Fruit fly (Drosophila melanogaster) whole organism, adult: Measurements from ENCODE around the gene CG9426.

ENCODE experiments used
- CG11617 ChIP-seq: fragments of 200-800 bp; sonication (Bioruptor generic); optimal IDR thresholded peaks from 2 replicates; lab custom pipeline; 2017; ENCODE audit warnings: mild to moderate bottlenecking, missing biosample characterization, missing genetic modification reagents, missing genetic modification characterization
- CG12768 ChIP-seq: fragments of 200-800 bp; sonication (Bioruptor generic); optimal IDR thresholded peaks from 2 replicates; lab custom pipeline; 2017; ENCODE audit warnings: missing biosample characterization, missing genetic modification characterization, mild to moderate bottlenecking, moderate library complexity, missing genetic modification reagents
- CG14711 ChIP-seq: fragments of 200-800 bp; sonication (Bioruptor generic); optimal IDR thresholded peaks from 2 replicates; lab custom pipeline; 2018; ENCODE audit warnings: missing biosample characterization, mild to moderate bottlenecking, missing genetic modification characterization, moderate library complexity
- CG1620 ChIP-seq: fragments of 200-800 bp; sonication (Bioruptor generic); optimal IDR thresholded peaks from 2 replicates; lab custom pipeline; 2016; ENCODE audit warnings: missing biosample characterization, missing genetic modification characterization
- CG33017 ChIP-seq: fragments of 200-800 bp; sonication (Bioruptor generic); optimal IDR thresholded peaks from 2 replicates; lab custom pipeline; 2018; ENCODE audit warnings: missing biosample characterization, mild to moderate bottlenecking, missing genetic modification characterization, moderate library complexity
- CG5204 ChIP-seq: fragments of 200-800 bp; sonication (Bioruptor generic); optimal IDR thresholded peaks from 2 replicates; lab custom pipeline; 2016; ENCODE audit warnings: missing biosample characterization, missing genetic modification characterization
- CG7045 ChIP-seq: fragments of 200-800 bp; sonication (Bioruptor generic); optimal IDR thresholded peaks from 2 replicates; lab custom pipeline; 2017; ENCODE audit warnings: missing biosample characterization, mild to moderate bottlenecking, missing genetic modification characterization
- CG7101 ChIP-seq: fragments of 200-800 bp; sonication (Bioruptor generic); optimal IDR thresholded peaks from 2 replicates; lab custom pipeline; 2018; ENCODE audit warnings: missing biosample characterization, mild to moderate bottlenecking, missing genetic modification characterization, moderate library complexity
- Clk ChIP-seq: fragments of 200-800 bp; sonication (Bioruptor generic); optimal IDR thresholded peaks from 2 replicates; lab custom pipeline; 2017; ENCODE audit warnings: missing biosample characterization, missing genetic modification characterization
- Crg-1 ChIP-seq: fragments of 200-800 bp; sonication (Bioruptor generic); optimal IDR thresholded peaks from 2 replicates; lab custom pipeline; 2016; ENCODE audit warnings: missing biosample characterization, missing genetic modification characterization
- Hr96 ChIP-seq: fragments of 200-800 bp; sonication (Bioruptor generic); optimal IDR thresholded peaks from 2 replicates; lab custom pipeline; 2016; ENCODE audit warnings: missing biosample characterization, missing genetic modification characterization
- Mnt ChIP-seq: fragments of 200-800 bp; sonication (Bioruptor generic); optimal IDR thresholded peaks from 2 replicates; lab custom pipeline; 2016; ENCODE audit warnings: missing biosample characterization, mild to moderate bottlenecking, missing genetic modification characterization
- bab1 ChIP-seq: fragments of 200-800 bp; sonication (Bioruptor generic); optimal IDR thresholded peaks from 3 replicates; lab custom pipeline; 2019; ENCODE audit warnings: missing biosample characterization, mild to moderate bottlenecking, missing genetic modification characterization, moderate library complexity
- cic ChIP-seq: fragments of 200-800 bp; sonication (Bioruptor generic); optimal IDR thresholded peaks from 2 replicates; lab custom pipeline; 2017; ENCODE audit warnings: missing biosample characterization, mild to moderate bottlenecking, missing genetic modification characterization, moderate library complexity
- cnc ChIP-seq, 2 experiments: fragments of >200 bp; optimal IDR thresholded peaks; 2 replicates each; lab custom pipeline; 2017
- kay ChIP-seq: fragments of 200-800 bp; sonication (Bioruptor generic); peaks from one replicate; lab custom pipeline; 2016; ENCODE audit warnings: missing biosample characterization, missing genetic modification characterization, borderline replicate concordance
- ovo ChIP-seq: fragments of 200-800 bp; sonication (Bioruptor generic); optimal IDR thresholded peaks from 2 replicates; lab custom pipeline; 2016; ENCODE audit warnings: missing biosample characterization, missing genetic modification characterization
- pad ChIP-seq: fragments of 200-800 bp; sonication (Bioruptor generic); optimal IDR thresholded peaks from 3 replicates; lab custom pipeline; 2017; ENCODE audit warnings: missing biosample characterization, missing genetic modification characterization, mild to moderate bottlenecking, moderate library complexity, missing genetic modification reagents
- tj ChIP-seq: fragments of 200-800 bp; sonication (Bioruptor generic); optimal IDR thresholded peaks from 3 replicates; lab custom pipeline; 2017; ENCODE audit warnings: missing biosample characterization, mild to moderate bottlenecking, missing genetic modification characterization, moderate library complexity
- toe ChIP-seq: fragments of 200-800 bp; sonication (Bioruptor generic); optimal IDR thresholded peaks from 2 replicates; lab custom pipeline; 2016; ENCODE audit warnings: missing biosample characterization, missing genetic modification characterization

CG9426 gene

dm6 chr2L:13219281-13220092, at the start of gene CG9426, which contains the start of gene mRF1:
TSS of gene CG9426 (minus strand) at chr2L:13219923.
TSS of gene mRF1 (plus strand) at chr2L:13219979.
- TF ChIP-seq ovo (GFP tag; lab: Kevin White, UChicago) (no peak), pad (GFP tag; lab: Kevin White, UChicago) (peak; percentile 24), kay (GFP tag; lab: Kevin White, UChicago) (no peak), Mnt (GFP tag; lab: Kevin White, UChicago) (peak; percentile 54), Clk (GFP tag; lab: Kevin White, UChicago) (no peak), Crg-1 (GFP tag; lab: Kevin White, UChicago) (no peak), cnc (optimal IDR thresholded peaks at IDR 0.05; lab: Kevin White, UChicago) (no peak), toe (GFP tag; lab: Kevin White, UChicago) (no peak), CG1620 (GFP tag; lab: Kevin White, UChicago) (peak; percentile 13), bab1 (GFP tag; lab: Kevin White, UChicago) (peak; percentile 48), CG7045 (GFP tag; lab: Kevin White, UChicago) (no peak), CG12768 (peak; percentile 18), CG11617 (GFP tag; lab: Kevin White, UChicago) (peak; percentile 1), CG5204 (GFP tag; lab: Kevin White, UChicago) (no peak), CG7101 (tag; lab: Kevin White, UChicago) (peak; percentile 30), cic (GFP tag; lab: Kevin White, UChicago) (no peak), CG14711 (tag; lab: Kevin White, UChicago) (peak; percentile 56), Hr96 (GFP tag; lab: Kevin White, UChicago) (no peak), tj (no peak), CG33017 (tag; lab: Kevin White, UChicago) (peak; percentile 28)

dm6 chr2L:13268040-13268652, 48.4 kb upstream of the CG9426 start:
- TF ChIP-seq pad (GFP tag; lab: Kevin White, UChicago) (no peak), CG14711 (tag; lab: Kevin White, UChicago) (no peak), CG5204 (GFP tag; lab: Kevin White, UChicago) (no peak), bab1 (GFP tag; lab: Kevin White, UChicago) (no peak), ovo (GFP tag; lab: Kevin White, UChicago) (no peak), Crg-1 (GFP tag; lab: Kevin White, UChicago) (no peak), CG1620 (GFP tag; lab: Kevin White, UChicago) (no peak), CG11617 (GFP tag; lab: Kevin White, UChicago) (no peak)

dm6 chr2L:13266627-13267026, 46.9 kb upstream of the CG9426 start:
- TF ChIP-seq Crg-1 (GFP tag; lab: Kevin White, UChicago), result no peak
- TF ChIP-seq CG5204 (GFP tag; lab: Kevin White, UChicago), result no peak
- no peak for TF ChIP-seq Clk (GFP tag; lab: Kevin White, UChicago)
- no peak for TF ChIP-seq tj
- no peak for TF ChIP-seq cic (GFP tag; lab: Kevin White, UChicago)
- no peak for TF ChIP-seq CG1620 (GFP tag; lab: Kevin White, UChicago)
- no peak for TF ChIP-seq Mnt (GFP tag; lab: Kevin White, UChicago)
- TF ChIP-seq CG12768, result no peak
- no peak for TF ChIP-seq CG33017 (tag; lab: Kevin White, UChicago)
- no peak for TF ChIP-seq cnc (optimal IDR thresholded peaks at IDR 0.05; lab: Kevin White, UChicago)
- TF ChIP-seq pad (GFP tag; lab: Kevin White, UChicago), result no peak
- no peak for TF ChIP-seq toe (GFP tag; lab: Kevin White, UChicago)
- no peak for TF ChIP-seq kay (GFP tag; lab: Kevin White, UChicago)
- no peak for TF ChIP-seq CG7045 (GFP tag; lab: Kevin White, UChicago)
- no peak for TF ChIP-seq bab1 (GFP tag; lab: Kevin White, UChicago)
- no peak for TF ChIP-seq CG7101 (tag; lab: Kevin White, UChicago)
- TF ChIP-seq CG11617 (GFP tag; lab: Kevin White, UChicago), result no peak
- TF ChIP-seq ovo (GFP tag; lab: Kevin White, UChicago), result no peak
- TF ChIP-seq CG14711 (tag; lab: Kevin White, UChicago), result no peak

- TF ChIP-seq Crg-1 (GFP tag; lab: Kevin White, UChicago) (no peak), ovo (GFP tag; lab: Kevin White, UChicago) (no peak), CG14711 (tag; lab: Kevin White, UChicago) (no peak), Mnt (GFP tag; lab: Kevin White, UChicago) (no peak), CG33017 (tag; lab: Kevin White, UChicago) (no peak)
These were observed 46.1 kb upstream of the CG9426 start, which contains the start of gene CG31848 for dm6 chr2L:13265776-13266175. TSS of gene CG31848 (minus strand) at chr2L:13265876.

dm6 chr2L:13260740-13261139, 41.0 kb upstream of the CG9426 start, which contains the start of gene CG44085:
TSS of gene CG44085 (plus strand) at chr2L:13261008.
- TF ChIP-seq Hr96 (GFP tag; lab: Kevin White, UChicago) (no peak), CG11617 (GFP tag; lab: Kevin White, UChicago) (no peak), CG1620 (GFP tag; lab: Kevin White, UChicago) (no peak), tj (no peak), Crg-1 (GFP tag; lab: Kevin White, UChicago) (no peak), cic (GFP tag; lab: Kevin White, UChicago) (no peak), bab1 (GFP tag; lab: Kevin White, UChicago) (no peak), CG12768 (no peak), CG14711 (tag; lab: Kevin White, UChicago) (no peak), cnc (optimal IDR thresholded peaks at IDR 0.05; lab: Kevin White, UChicago) (no peak), CG33017 (tag; lab: Kevin White, UChicago) (no peak), toe (GFP tag; lab: Kevin White, UChicago) (no peak), Mnt (GFP tag; lab: Kevin White, UChicago) (no peak), kay (GFP tag; lab: Kevin White, UChicago) (no peak), pad (GFP tag; lab: Kevin White, UChicago) (no peak)
